Worm (Caenorhabditis elegans) whole organism, L4/young adult: ENCODE measurements around the gene F18A1.7.

Experiments used
- dao-5 ChIP-seq: sonication (generic microtip); optimal IDR thresholded peaks from 2 replicates; lab custom pipeline; 2016; ENCODE audit warnings: missing genotype, missing genetic modification characterization, moderate library complexity, missing compliant biosample characterization
- him-1 ChIP-seq: sonication (generic microtip); optimal IDR thresholded peaks from 2 replicates; lab custom pipeline; 2016; ENCODE audit warnings: missing genotype, missing genetic modification reagents, missing genetic modification characterization, missing compliant biosample characterization

DNA sequence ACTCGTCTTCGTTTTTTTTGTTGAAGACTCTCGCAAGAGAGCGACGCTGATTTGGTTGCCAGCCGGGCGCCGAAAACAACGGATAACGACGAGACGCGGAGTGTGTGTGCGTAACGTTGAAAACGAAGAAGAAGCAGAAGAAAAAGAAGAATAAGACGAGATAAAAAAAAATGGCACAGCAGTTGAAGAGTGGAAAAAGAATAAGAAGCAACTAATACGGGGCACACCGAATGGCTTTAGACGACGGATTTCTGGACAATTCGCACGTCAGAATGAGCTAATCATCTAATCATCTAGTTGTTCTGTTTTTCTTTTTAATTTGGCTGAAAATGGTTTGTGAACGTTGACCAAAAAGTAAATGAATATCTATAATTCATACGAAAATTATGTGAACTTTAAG is 26.6 kb downstream of the F18A1.7 start:
- TF ChIP-seq dao-5 (no peak), him-1 (no peak)
